Fruit fly (Drosophila melanogaster): ENCODE data around the gene slx1.

- TF ChIP-seq jing (GFP tag; optimal IDR thresholded peaks at IDR 0.05) (no peak), lmd (GFP tag; IDR thresholded peaks at IDR 0.05) (no peak), salm (tag; optimal IDR thresholded peaks at IDR 0.05) (no peak), CG18476 (GFP tag; optimal IDR thresholded peaks at IDR 0.05) (no peak), Dbx (GFP tag; IDR thresholded peaks at IDR 0.05) (no peak), CG9215 (GFP tag; IDR thresholded peaks at IDR 0.05) (no peak), Myb (GFP tag; optimal IDR thresholded peaks at IDR 0.05) (no peak)
Observed at dm6 chr3R:4659934-4660353, 18.2 kb downstream of the slx1 start.
